Fruit fly (Drosophila melanogaster): ENCODE measurements around the gene mtrm.
A peak's percentile ranks its signal among the peaks of the same experiment; 100 is the strongest.

Gene mtrm

DNA sequence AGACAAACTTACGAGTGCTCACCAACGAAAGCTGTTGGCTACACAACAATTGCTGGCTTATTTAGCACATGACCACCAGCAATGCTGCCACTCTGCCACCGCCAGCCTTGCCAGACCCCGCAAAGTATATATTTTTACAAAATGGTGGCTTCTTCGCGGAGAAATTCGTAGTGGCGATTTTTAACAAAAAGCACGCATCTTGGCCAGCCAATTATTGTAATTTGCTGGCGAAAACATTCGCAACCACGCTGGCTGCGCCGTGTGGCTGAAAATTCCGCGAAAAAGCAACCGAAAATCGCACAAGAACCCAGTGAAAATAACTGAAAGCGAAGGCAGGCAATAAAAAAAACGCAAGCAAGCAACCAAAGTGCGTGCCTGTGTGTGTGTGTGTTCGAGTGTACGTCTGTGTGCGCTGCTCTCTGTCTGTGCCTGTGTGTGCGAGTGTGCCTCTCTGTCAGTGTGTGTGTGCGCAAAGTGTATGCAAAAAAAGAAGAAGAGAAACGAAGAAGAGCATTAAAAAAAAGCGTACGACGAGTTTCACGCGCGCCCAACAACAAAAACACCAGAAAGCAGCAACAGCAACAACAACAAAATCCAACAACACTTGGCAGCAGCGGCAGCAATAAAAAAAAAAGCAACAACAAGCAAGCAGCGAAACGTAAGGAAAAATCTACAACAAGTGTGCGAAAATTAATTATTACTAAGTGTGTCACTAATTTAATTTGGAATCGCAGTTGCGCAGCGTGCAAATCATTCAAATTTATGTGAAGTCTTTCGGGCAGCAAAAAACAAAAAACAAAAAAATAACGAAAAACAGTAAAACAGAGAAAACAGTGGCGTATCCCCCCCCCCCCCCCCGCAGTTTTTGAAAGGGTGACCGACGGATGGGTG is 37.2 kb downstream of the mtrm start, which contains the start of gene Gug (continued):
- TF ChIP-seq rib (GFP tag; IDR thresholded peaks at IDR 0.05) (no peak), Spps (tag; optimal IDR thresholded peaks at IDR 0.05) (no peak), bcd (GFP tag; optimal IDR thresholded peaks at IDR 0.05) (no peak), Scr (GFP tag; IDR thresholded peaks at IDR 0.05; ENCODE audit: partially characterized antibody) (no peak; the same call in 1 of the 2 replicates), CG17612 (GFP tag; IDR thresholded peaks at IDR 0.05) (no peak), HLH4C (GFP tag; IDR thresholded peaks at IDR 0.05; ENCODE audit: partially characterized antibody) (no peak), ftz-f1 (GFP tag; optimal IDR thresholded peaks at IDR 0.05) (no peak), HHEX (GFP tag; optimal IDR thresholded peaks at IDR 0.05) (no peak), NK7.1 (GFP tag; optimal IDR thresholded peaks at IDR 0.05) (no peak), dm (GFP tag; optimal IDR thresholded peaks at IDR 0.05) (no peak), ewg (GFP tag; optimal IDR thresholded peaks at IDR 0.05) (no peak), H15 (GFP tag; IDR thresholded peaks at IDR 0.05) (no peak), CG1832 (GFP tag; optimal IDR thresholded peaks at IDR 0.05) (no peak), ara (GFP tag; IDR thresholded peaks at IDR 0.05) (0 out of 2 replicates have a peak, but pooled peaks have one; percentile 40), gsb (GFP tag; IDR thresholded peaks at IDR 0.05) (no peak), cato (GFP tag; optimal IDR thresholded peaks at IDR 0.05; ENCODE audit: borderline replicate concordance) (no peak), Sry-β (GFP tag; optimal IDR thresholded peaks at IDR 0.05) (no peak), schlank (tag; optimal IDR thresholded peaks at IDR 0.05) (no peak), CG3163 (GFP tag; optimal IDR thresholded peaks at IDR 0.05) (peak; percentile 67), pros (GFP tag; optimal IDR thresholded peaks at IDR 0.05) (peak; percentile 45), lola (GFP tag; optimal IDR thresholded peaks at IDR 0.05) (no peak), Med (GFP tag) (peak; percentile 76), CG6689 (GFP tag; IDR thresholded peaks at IDR 0.05) (no peak), dmrt99B (tag; optimal IDR thresholded peaks at IDR 0.05) (no peak), maf-S (GFP tag; optimal IDR thresholded peaks at IDR 0.05) (no peak), CG7839 (tag; optimal IDR thresholded peaks at IDR 0.05) (no peak), CG11085 (GFP tag; IDR thresholded peaks at IDR 0.05) (0 out of 2 replicates have a peak, but pooled peaks have one; percentile 10), slou (GFP tag; optimal IDR thresholded peaks at IDR 0.05) (no peak), dmrt11E (tag; optimal IDR thresholded peaks at IDR 0.05) (no peak), CG17359 (tag; optimal IDR thresholded peaks at IDR 0.05) (no peak), Rfx (GFP tag; IDR thresholded peaks at IDR 0.05) (peak; percentile 27; the same call in 1 of the 2 replicates), pita (GFP tag; optimal IDR thresholded peaks at IDR 0.05) (no peak), chm (GFP tag; IDR thresholded peaks at IDR 0.05) (peak; percentile 73), Dref (GFP tag; IDR thresholded peaks at IDR 0.05) (peak; percentile 49), tin (GFP tag; optimal IDR thresholded peaks at IDR 0.05) (no peak), tx (GFP tag; optimal IDR thresholded peaks at IDR 0.05) (no peak), CG13894 (tag; optimal IDR thresholded peaks at IDR 0.05) (peak; percentile 30), Antp (GFP tag; optimal IDR thresholded peaks at IDR 0.05) (no peak), CG15696 (tag; optimal IDR thresholded peaks at IDR 0.05) (no peak), CG10366 (GFP tag; IDR thresholded peaks at IDR 0.05) (no peak), klu (GFP tag; IDR thresholded peaks at IDR 0.05) (no peak), CG11504 (tag; optimal IDR thresholded peaks at IDR 0.05) (peak; percentile 35), Dp (GFP tag; optimal IDR thresholded peaks at IDR 0.05) (peak; percentile 36), Eip74EF (GFP tag; optimal IDR thresholded peaks at IDR 0.05) (no peak), Usf (GFP tag; optimal IDR thresholded peaks at IDR 0.05) (no peak), slbo (GFP tag; IDR thresholded peaks at IDR 0.05) (peak; percentile 24; the same call in 1 of the 2 replicates), Trl (optimal IDR thresholded peaks at IDR 0.05) (peak in 1 of 2 experiments; percentile 73), Trl (GFP tag; optimal IDR thresholded peaks at IDR 0.05) (no peak), eve (GFP tag; optimal IDR thresholded peaks at IDR 0.05) (no peak)
